Fruit fly (Drosophila melanogaster) whole organism, wandering third instar larva: Measurements from ENCODE around the gene Alr.

Source experiments
- Abd-B ChIP-seq: fragments of >200 bp; optimal IDR thresholded peaks from 2 replicates; lab custom pipeline; 2017; ENCODE audit warnings: missing biosample characterization, missing genetic modification characterization
- CG32264 ChIP-seq: fragments of 200-800 bp; sonication (Bioruptor generic); optimal IDR thresholded peaks from 2 replicates; lab custom pipeline; 2016; ENCODE audit warnings: missing biosample characterization, missing genetic modification characterization
- CG9705 ChIP-seq: fragments of 200-800 bp; sonication (Bioruptor generic); optimal IDR thresholded peaks from 2 replicates; lab custom pipeline; 2018; ENCODE audit warnings: missing biosample characterization, mild to moderate bottlenecking, missing genetic modification characterization
- CrebA ChIP-seq: fragments of 200-800 bp; sonication (Bioruptor generic); optimal IDR thresholded peaks from 2 replicates; lab custom pipeline; 2016; ENCODE audit warnings: missing biosample characterization, mild to moderate bottlenecking, missing genetic modification characterization, borderline replicate concordance
- Dfd ChIP-seq: fragments of >200 bp; optimal IDR thresholded peaks from 2 replicates; lab custom pipeline; 2017; ENCODE audit warnings: missing biosample characterization, missing genetic modification characterization
- Dif ChIP-seq: fragments of 200-275, 200-300 bp; sonication (Bioruptor generic); optimal IDR thresholded peaks from 2 replicates; lab custom pipeline; 2018; ENCODE audit warnings: missing biosample characterization, missing genetic modification characterization; ENCODE audit not compliant: partially characterized antibody
- GATAd ChIP-seq: sonication (Bioruptor generic); optimal IDR thresholded peaks from 2 replicates; lab custom pipeline; 2016; ENCODE audit warnings: missing biosample characterization, missing genetic modification characterization
- HLH106 ChIP-seq: fragments of 200-800 bp; optimal IDR thresholded peaks from 3 replicates; lab custom pipeline; 2019; ENCODE audit warnings: missing biosample characterization, mild to moderate bottlenecking, missing genetic modification characterization, moderate library complexity
- Hnf4 ChIP-seq: fragments of 200-800 bp; sonication (Bioruptor generic); optimal IDR thresholded peaks from 2 replicates; lab custom pipeline; 2016; ENCODE audit warnings: missing biosample characterization, mild to moderate bottlenecking, missing genetic modification characterization
- Hr78 ChIP-seq: fragments of >200 bp; optimal IDR thresholded peaks from 2 replicates; lab custom pipeline; 2017; ENCODE audit warnings: missing biosample characterization, missing genetic modification characterization
- Hr83 ChIP-seq: fragments of 200-300 bp; sonication (Bioruptor generic); optimal IDR thresholded peaks from 2 replicates; lab custom pipeline; 2016; ENCODE audit warnings: missing biosample characterization, mild to moderate bottlenecking, missing genetic modification characterization, moderate library complexity; ENCODE audit not compliant: poor library complexity, severe bottlenecking
- Jra ChIP-seq: sonication (Bioruptor generic); optimal IDR thresholded peaks from 2 replicates; lab custom pipeline; 2016; ENCODE audit warnings: missing biosample characterization, missing genetic modification characterization
- Mio ChIP-seq: sonication (Bioruptor generic); optimal IDR thresholded peaks from 2 replicates; lab custom pipeline; 2016; ENCODE audit warnings: missing biosample characterization, missing genetic modification characterization
- Myc ChIP-seq: fragments of >200 bp; optimal IDR thresholded peaks from 2 replicates; lab custom pipeline; 2017
- N ChIP-seq: fragments of >200 bp; optimal IDR thresholded peaks from 2 replicates; lab custom pipeline; 2018; ENCODE audit warnings: missing biosample characterization, missing external identifiers, missing genetic modification characterization
- OdsH ChIP-seq: fragments of 200-800 bp; sonication (Bioruptor generic); optimal IDR thresholded peaks from 2 replicates; lab custom pipeline; 2016; ENCODE audit warnings: missing biosample characterization, mild to moderate bottlenecking, missing genetic modification characterization
- Rel ChIP-seq, 2 experiments: fragments of 200-800 bp; sonication (Bioruptor generic) in 1 of 2; optimal IDR thresholded peaks; 2 replicates in 1 of 2; 3 replicates in 1 of 2; lab custom pipeline; 2016 to 2019; ENCODE audit warnings: mild to moderate bottlenecking in 2 of 2, missing biosample characterization in 2 of 2, missing genetic modification characterization in 2 of 2, moderate library complexity in 1 of 2
- Sp1 ChIP-seq: fragments of 200-800 bp; sonication (Bioruptor generic); optimal IDR thresholded peaks from 3 replicates; lab custom pipeline; 2019; ENCODE audit warnings: missing biosample characterization, mild to moderate bottlenecking, missing genetic modification characterization, moderate library complexity
- Vsx2 ChIP-seq: fragments of 200-300, 225-300 bp; sonication (Bioruptor generic); optimal IDR thresholded peaks from 2 replicates; lab custom pipeline; 2018; ENCODE audit warnings: missing biosample characterization, missing genetic modification characterization; ENCODE audit not compliant: partially characterized antibody
- br ChIP-seq: fragments of 200-800 bp; sonication (Bioruptor generic); optimal IDR thresholded peaks from 2 replicates; lab custom pipeline; 2016; ENCODE audit warnings: missing biosample characterization, missing genetic modification characterization
- dmrt93B ChIP-seq: fragments of 200-800 bp; sonication (Bioruptor generic); optimal IDR thresholded peaks from 2 replicates; lab custom pipeline; 2018; ENCODE audit warnings: missing biosample characterization, mild to moderate bottlenecking, missing genetic modification characterization
- ey ChIP-seq: fragments of 200-800 bp; sonication (Bioruptor generic); optimal IDR thresholded peaks from 2 replicates; lab custom pipeline; 2016; ENCODE audit warnings: missing biosample characterization, missing genetic modification characterization
- foxo ChIP-seq, 2 experiments: fragments of 200-800 bp; sonication (Bioruptor generic); optimal IDR thresholded peaks; 2 replicates in 1 of 2; 3 replicates in 1 of 2; lab custom pipeline; 2016 to 2017; ENCODE audit warnings: missing biosample characterization in 2 of 2, missing genetic modification characterization in 2 of 2
- fru ChIP-seq: fragments of 200-800 bp; sonication (Bioruptor generic); optimal IDR thresholded peaks from 3 replicates; lab custom pipeline; 2016; ENCODE audit warnings: missing biosample characterization, mild to moderate bottlenecking, missing genetic modification characterization
- h ChIP-seq: fragments of 200-800 bp; sonication (Bioruptor generic); optimal IDR thresholded peaks from 3 replicates; lab custom pipeline; 2016; ENCODE audit warnings: missing biosample characterization, mild to moderate bottlenecking, missing genetic modification characterization
- jim ChIP-seq: fragments of 175-275, 200-325 bp; sonication (Bioruptor generic); optimal IDR thresholded peaks from 2 replicates; lab custom pipeline; 2016; ENCODE audit warnings: missing biosample characterization, mild to moderate bottlenecking, missing genetic modification characterization
- pan ChIP-seq: fragments of >200 bp; optimal IDR thresholded peaks from 2 replicates; lab custom pipeline; 2017
- psq ChIP-seq: fragments of 200-800 bp; sonication (Bioruptor generic); optimal IDR thresholded peaks from 3 replicates; lab custom pipeline; 2017; ENCODE audit warnings: missing biosample characterization, mild to moderate bottlenecking, missing genetic modification characterization, moderate library complexity
- rgr ChIP-seq: fragments of 200-800 bp; sonication (Bioruptor generic); optimal IDR thresholded peaks from 3 replicates; lab custom pipeline; 2016; ENCODE audit warnings: missing biosample characterization, mild to moderate bottlenecking, missing genetic modification characterization
- sage ChIP-seq: fragments of 200-800 bp; sonication (Bioruptor generic); optimal IDR thresholded peaks from 2 replicates; lab custom pipeline; 2016; ENCODE audit warnings: missing biosample characterization, mild to moderate bottlenecking, missing genetic modification characterization
- sv ChIP-seq: fragments of 200-800 bp; sonication (Bioruptor generic); optimal IDR thresholded peaks from 3 replicates; lab custom pipeline; 2016; ENCODE audit warnings: missing biosample characterization, missing genetic modification characterization
- usp ChIP-seq: fragments of >200 bp; optimal IDR thresholded peaks from 2 replicates; lab custom pipeline; 2017; ENCODE audit warnings: missing biosample characterization, missing genetic modification characterization
- woc ChIP-seq: sonication (Bioruptor generic); optimal IDR thresholded peaks from 2 replicates; lab custom pipeline; 2016; ENCODE audit warnings: missing biosample characterization, mild to moderate bottlenecking, missing genetic modification characterization

Alr gene

dm6 chrX:19730844-19731243 lies 17.3 kb upstream of the Alr start, which contains the start of gene AP-1-2beta:
AP-1-2beta (plus strand) TSS chrX:19731004.
- TF ChIP-seq pan = no peak
- TF ChIP-seq Vsx2 (GFP tag; lab: Kevin White, UChicago) = no peak
- no peak for TF ChIP-seq N (GFP tag; lab: Kevin White, UChicago)
- TF ChIP-seq Jra (GFP tag; lab: Kevin White, UChicago) = no peak
- TF ChIP-seq Hnf4 (GFP tag; lab: Kevin White, UChicago) = no peak
- TF ChIP-seq HLH106 = no peak
- no peak for TF ChIP-seq Dfd (GFP tag; lab: Kevin White, UChicago)
- no peak for TF ChIP-seq foxo (GFP tag; optimal IDR thresholded peaks at IDR 0.05; lab: Kevin White, UChicago)
- TF ChIP-seq Rel (GFP tag; optimal IDR thresholded peaks at IDR 0.05; lab: Kevin White, UChicago) = no peak
- TF ChIP-seq Rel (tag; optimal IDR thresholded peaks at IDR 0.05; lab: Kevin White, UChicago) = no peak
- no peak for TF ChIP-seq br
- TF ChIP-seq sage (GFP tag; lab: Kevin White, UChicago) = no peak
- no peak for TF ChIP-seq Abd-B
- TF ChIP-seq h (GFP tag; lab: Kevin White, UChicago) = no peak
- no peak for TF ChIP-seq sv (GFP tag; lab: Kevin White, UChicago)
- TF ChIP-seq, all 38 proteins: peak for 0

- no peak for TF ChIP-seq jim (GFP tag; lab: Kevin White, UChicago)
Measured at dm6 chrX:19735270-19735669, 12.8 kb upstream of the Alr start, which contains the start of gene CG14234. CG14234 (plus strand) TSS chrX:19735570.

DNA sequence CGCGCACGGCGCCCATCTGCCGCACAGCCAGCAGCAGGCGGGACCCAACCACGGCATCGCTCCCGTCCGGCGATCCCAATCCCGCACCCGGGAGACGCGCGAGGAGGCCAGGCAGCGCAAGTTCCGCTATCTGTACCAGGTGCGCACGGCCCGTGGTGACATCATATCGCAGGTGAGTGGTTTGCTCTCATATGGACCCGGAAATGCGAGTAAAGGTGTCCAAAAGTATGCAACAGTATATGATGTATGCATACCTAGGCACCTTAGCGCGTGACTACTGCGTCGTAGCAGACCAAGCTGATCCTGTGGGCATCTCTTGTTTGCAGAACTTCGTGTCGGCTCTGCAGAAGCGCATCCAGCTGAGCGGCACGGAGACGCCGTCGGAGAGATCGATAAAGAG lies 10.2 kb upstream of the Alr start:
- no peak for TF ChIP-seq psq (GFP tag; lab: Kevin White, UChicago)
- TF ChIP-seq CrebA = no peak
- TF ChIP-seq pan = no peak
- no peak for TF ChIP-seq Dfd (GFP tag; lab: Kevin White, UChicago)
- no peak for TF ChIP-seq dmrt93B
- TF ChIP-seq h (GFP tag; lab: Kevin White, UChicago) = no peak

- TF ChIP-seq Mio (GFP tag; lab: Kevin White, UChicago) (peak; percentile 2), Myc (lab: Kevin White, UChicago) (peak; percentile 81), OdsH (peak; percentile 48), Abd-B (no peak), Hr78 (no peak), GATAd (GFP tag; lab: Kevin White, UChicago) (peak; percentile 30), CG32264 (peak; percentile 12), br (peak; percentile 52), foxo (GFP tag; optimal IDR thresholded peaks at IDR 0.05; lab: Kevin White, UChicago) (peak in 1 of 2 experiments; percentile 70), Hr83 (GFP tag; lab: Kevin White, UChicago) (peak; percentile 90), usp (GFP tag; lab: Kevin White, UChicago) (no peak), Dfd (GFP tag; lab: Kevin White, UChicago) (no peak), Sp1 (GFP tag; lab: Kevin White, UChicago) (peak; percentile 56), Dif (peak; percentile 30), HLH106 (peak; percentile 51), ey (peak; percentile 50), Rel (GFP tag; optimal IDR thresholded peaks at IDR 0.05; lab: Kevin White, UChicago) (no peak), Rel (tag; optimal IDR thresholded peaks at IDR 0.05; lab: Kevin White, UChicago) (peak; percentile 63), rgr (peak; percentile 79), CG9705 (GFP tag; lab: Kevin White, UChicago) (peak; percentile 39), sv (GFP tag; lab: Kevin White, UChicago) (peak; percentile 59), woc (GFP tag; lab: Kevin White, UChicago) (no peak), Jra (GFP tag; lab: Kevin White, UChicago) (peak; percentile 60), fru (GFP tag; lab: Kevin White, UChicago) (peak; percentile 49), h (GFP tag; lab: Kevin White, UChicago) (peak; percentile 82), Vsx2 (GFP tag; lab: Kevin White, UChicago) (no peak), psq (GFP tag; lab: Kevin White, UChicago) (peak; percentile 48)
Measured at dm6 chrX:19744003-19744488, 4.1 kb upstream of the Alr start, which contains the start of the genes CG18809, COX6B, CG33932 and Rpp20. CG18809 (minus strand) TSS chrX:19744335. COX6B (minus strand) TSS chrX:19744335. CG33932 (plus strand) TSS chrX:19744431. Rpp20 (plus strand) TSS chrX:19744431.
